Fruit fly (Drosophila melanogaster) ovary, adult (tissue): ENCODE measurements around the gene Rab14.

Experiments used
- CG17801 ChIP-seq: fragments of 200-800 bp; optimal IDR thresholded peaks from 2 replicates; lab custom pipeline; 2019; ENCODE audit warnings: missing biosample characterization, mild to moderate bottlenecking, missing genetic modification characterization, moderate library complexity; ENCODE audit not compliant: partially characterized antibody

Rab14 gene

DNA sequence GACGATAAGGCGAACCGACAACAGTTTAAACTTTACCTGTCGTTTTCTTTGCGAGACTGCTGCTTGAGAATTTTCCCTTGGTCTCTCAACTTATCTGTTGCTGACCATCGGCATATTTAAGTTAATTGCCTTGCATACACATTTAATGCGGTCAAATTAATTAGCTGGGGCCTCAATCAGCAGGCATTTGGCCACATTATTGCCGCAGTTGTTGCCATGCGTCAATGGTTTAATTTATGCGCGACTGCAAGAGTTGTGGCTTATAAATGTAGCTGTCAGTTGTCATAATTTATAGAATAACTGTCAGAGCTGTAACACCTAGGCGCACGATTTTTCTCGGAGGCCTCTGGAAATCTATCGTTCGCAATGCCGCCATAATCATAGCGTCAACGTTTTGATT, 19.1 kb downstream of the Rab14 start:
- TF ChIP-seq CG17801 (GFP tag; lab: Kevin White, UChicago): no peak

DNA sequence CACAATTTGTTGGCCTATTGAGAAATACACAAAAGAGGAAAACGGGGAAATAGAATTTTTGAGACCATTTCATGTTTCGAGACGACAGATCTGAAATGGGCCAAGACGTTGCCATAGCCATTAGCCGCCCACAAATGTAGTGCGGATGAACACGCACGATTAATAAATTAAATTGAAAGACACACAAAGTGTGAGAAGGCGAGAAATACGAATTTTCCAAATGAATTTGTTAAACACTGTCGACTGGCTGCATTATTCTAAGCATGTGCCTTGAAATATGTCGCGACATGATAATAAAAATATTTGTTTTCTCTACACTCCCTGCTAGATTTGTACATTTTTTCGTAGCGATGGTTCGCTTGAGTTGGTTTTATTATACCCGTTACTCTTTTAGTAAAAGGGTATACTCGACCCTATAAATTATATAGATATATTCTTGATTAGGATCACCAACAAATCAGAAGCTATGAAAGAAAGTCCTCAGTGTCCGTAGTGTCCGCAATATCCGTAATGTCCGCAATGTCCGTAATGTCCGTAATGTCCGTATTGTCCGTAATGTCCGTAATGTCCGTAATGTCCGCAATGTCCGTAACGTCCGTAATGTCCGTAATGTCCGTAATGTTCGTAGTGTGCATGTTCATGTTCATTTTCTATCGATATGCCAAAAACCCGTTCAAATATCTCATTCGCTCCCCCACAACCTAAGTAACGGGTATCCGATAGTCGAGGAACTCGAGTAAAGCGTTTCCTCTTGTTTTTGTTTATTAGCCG, 21.7 kb downstream of the Rab14 start:
- no peak for TF ChIP-seq CG17801 (GFP tag; lab: Kevin White, UChicago)

DNA sequence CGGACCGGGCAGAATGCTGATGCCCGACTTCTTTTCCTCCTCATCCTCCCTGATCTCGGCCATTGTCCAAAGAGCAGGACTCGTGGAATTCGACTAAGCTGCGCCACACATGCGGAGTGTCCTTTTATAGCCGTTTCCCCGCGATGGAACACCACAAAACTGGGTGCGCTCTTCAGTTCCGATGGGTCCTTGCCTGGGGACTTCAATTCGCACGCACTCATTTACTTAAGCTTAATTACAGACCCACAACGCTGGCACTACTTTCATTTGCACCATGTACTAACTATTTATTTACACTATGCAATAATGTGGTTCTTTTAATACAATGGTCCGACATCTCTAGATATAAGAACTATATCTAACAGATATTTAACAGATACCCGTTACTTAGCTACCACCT, 26.1 kb downstream of the Rab14 start, which contains the start of gene ppk:
ppk (minus strand) TSS at position 101 of the 400 bp plus-strand sequence.
- TF ChIP-seq CG17801 (GFP tag; lab: Kevin White, UChicago): no peak

DNA sequence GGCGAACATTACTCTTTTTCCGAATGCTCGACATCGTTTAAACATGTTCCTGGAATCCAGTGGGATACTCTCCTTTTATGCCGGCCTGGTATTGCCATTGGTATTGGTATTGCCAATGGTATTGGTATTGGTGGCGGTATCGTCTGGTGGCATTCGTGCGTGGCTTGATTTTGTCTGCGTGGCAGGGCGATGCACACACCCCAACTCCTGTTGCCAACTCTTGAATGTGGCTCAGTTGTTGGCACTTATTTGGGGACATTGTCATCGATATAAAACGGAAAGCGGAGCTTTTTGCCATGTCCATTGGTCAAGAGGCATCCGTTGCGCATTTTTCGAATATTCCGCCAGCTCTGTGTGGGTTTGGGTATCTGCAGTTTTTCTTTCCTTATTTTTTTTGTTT, 26.9 kb downstream of the Rab14 start:
- TF ChIP-seq CG17801 (GFP tag; lab: Kevin White, UChicago): no peak

DNA sequence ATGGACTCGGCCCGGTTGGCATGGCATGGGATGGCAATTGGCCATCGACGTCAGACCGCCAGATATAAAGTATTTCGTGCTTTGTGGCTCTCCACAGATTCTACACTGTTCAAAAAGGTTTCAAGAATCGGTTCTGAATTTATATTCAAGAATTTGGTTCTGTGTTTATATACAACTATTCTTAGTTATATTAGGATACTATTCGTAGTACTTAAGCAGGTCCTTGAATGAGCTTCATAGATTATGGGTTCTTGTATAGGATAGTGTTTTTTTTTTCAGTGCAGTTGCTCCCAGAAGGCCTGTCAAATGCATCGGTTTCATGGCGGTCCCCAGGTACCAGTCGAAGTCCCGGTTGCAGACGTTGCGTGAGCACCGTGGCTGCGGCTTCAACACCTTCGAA, 31.6 kb downstream of the Rab14 start:
- no peak for TF ChIP-seq CG17801 (GFP tag; lab: Kevin White, UChicago)

DNA sequence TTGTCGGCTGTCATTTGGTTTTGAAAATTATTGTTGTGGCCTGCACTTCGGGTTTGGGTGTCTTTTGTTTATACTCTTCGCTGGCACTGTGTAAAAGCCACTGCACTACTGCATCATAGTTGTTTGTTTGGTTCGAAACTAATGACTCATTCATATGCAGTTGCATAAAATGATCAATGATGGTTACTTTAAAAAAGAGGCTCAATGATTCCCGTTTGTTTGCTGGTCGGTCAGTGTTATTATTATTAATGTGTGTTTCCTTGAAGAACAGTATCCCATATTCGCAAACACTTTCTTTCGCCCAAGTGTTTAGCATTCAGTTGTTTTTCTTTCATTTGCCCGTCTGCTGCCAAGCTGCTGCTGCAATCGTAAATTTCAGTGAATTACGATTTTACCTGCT, 33.5 kb downstream of the Rab14 start:
- no peak for TF ChIP-seq CG17801 (GFP tag; lab: Kevin White, UChicago)

DNA sequence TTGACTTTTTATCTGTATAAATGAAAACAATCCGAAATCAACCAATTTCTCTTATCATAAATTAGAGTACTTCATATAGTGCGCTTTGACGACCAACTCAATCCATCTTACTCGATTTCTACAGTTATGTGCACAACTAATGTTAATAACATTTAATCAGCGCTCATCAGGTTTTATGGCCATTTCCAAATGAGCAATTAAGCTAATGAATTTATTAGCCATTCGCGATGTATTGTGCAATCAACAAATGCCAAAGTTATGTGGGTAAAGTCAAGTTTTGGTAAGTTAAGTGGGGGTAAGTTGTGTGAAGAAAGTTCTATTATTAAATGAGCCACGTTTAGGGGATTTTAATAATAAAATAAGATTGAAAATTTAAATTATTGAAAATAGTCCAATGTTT, 38.6 kb downstream of the Rab14 start:
- TF ChIP-seq CG17801 (GFP tag; lab: Kevin White, UChicago): no peak

DNA sequence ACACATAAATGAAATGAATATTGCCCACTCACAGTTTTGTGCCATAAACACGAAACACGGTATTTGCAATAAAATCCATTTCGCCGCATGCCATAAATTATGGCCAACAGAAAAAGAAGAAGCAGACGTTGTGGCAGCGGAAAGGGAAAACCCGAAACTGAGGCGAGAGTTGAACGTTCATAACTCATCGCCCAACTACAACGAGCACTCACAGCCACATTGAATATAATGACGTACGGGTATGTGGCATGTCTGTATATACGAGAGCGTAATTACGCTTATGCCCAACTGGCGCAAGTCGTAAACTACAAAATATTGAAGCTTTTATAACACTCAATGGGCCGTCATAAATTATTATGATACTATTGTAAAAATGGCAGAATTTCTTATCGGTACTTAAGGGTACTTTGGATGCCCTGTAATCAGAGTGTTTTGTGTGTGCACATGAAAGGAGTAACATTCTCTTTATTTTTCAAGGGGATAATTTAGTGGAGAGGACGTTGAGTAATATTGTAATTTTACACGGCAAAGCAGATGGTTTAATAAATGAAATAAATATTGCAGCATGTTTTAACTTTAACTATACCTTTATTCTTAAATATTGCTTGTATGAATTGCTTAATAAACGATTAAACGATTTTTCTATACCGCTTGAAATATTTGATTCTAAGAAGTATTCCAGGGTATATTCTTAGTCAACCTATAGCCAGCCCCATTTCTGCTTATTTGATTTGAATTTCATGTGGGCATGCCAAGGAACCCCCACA, 39.5 kb downstream of the Rab14 start:
- peak; percentile 43 for TF ChIP-seq CG17801 (GFP tag; lab: Kevin White, UChicago)

DNA sequence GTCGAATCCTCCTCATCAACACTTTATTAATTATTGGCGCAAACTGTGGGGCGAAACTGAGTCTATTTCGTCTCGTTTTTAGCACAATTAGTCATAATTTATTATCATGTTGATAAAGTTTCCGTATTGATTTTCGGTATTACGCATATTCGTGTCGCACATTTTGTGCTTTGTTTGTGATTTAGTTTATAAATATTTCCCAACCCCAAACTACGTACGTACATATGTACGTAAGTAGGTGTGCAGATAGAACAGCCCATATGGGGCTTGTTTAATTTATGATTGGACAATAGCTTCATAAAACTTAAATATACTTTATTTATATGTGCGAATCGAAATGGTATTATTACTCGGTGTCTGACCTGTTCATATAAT, 40.1 kb downstream of the Rab14 start:
- no peak for TF ChIP-seq CG17801 (GFP tag; lab: Kevin White, UChicago)

DNA sequence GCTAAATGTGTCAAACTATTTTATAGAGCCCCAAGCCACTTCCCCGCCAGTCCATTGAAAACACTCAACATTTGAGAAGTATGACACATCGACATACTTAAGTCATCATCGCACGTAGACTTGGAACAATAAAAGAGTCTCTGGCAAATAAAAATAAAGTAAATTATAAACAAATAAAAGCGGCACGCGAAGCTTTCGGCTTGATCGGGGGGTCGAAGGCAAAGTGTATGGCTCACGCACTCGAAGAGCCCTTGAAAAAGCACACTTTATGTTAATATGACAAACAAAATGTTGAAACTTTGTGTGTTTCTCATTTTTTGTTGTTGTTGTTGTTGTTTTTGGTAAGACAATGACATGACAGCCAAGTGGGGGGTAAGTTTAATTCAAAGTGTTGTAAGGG, 41.3 kb downstream of the Rab14 start:
- TF ChIP-seq CG17801 (GFP tag; lab: Kevin White, UChicago): no peak

DNA sequence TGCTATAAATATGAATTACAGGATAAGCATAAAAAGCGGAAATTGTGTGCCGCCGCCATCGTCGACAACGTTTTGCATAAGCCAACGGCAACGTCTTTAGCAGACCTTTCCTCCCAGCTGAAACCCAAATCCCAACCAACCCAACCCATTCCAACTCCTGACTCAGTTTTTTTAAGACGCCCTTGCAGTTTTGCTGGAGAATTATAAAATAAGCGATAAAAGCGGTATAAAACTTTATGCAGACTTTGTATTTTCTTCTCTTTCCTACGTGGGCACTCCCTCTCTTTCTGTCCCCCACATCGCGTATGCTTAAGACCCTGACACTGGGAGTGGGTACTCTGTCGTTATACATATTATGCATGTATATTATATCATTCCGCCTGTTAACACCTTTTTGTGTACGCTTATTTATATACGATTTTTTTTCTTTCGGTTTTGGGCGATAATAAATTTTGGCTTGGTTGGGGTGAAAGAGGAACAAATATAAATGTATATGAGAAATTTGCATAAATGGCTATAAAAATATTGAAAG, 42.2 kb downstream of the Rab14 start:
- TF ChIP-seq CG17801 (GFP tag; lab: Kevin White, UChicago): no peak

DNA sequence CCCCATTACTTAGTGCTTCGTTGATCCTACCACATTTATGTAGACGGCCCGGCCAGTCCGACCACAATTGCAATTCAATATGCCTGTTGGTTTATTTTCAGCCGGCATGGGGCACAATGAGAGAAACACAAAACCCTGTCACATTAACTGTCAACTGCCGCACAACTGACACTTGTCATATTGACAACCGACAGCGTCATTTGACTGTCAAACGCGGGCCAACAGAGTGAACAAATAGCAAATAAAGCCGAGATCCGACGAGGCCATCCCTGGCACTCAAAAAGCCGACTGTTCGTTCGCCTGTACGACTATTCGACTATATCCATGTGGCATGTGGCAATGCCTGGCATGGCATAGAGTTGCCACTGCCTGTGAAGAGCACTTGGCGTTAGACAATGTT, 43.0 kb downstream of the Rab14 start:
- no peak for TF ChIP-seq CG17801 (GFP tag; lab: Kevin White, UChicago)

DNA sequence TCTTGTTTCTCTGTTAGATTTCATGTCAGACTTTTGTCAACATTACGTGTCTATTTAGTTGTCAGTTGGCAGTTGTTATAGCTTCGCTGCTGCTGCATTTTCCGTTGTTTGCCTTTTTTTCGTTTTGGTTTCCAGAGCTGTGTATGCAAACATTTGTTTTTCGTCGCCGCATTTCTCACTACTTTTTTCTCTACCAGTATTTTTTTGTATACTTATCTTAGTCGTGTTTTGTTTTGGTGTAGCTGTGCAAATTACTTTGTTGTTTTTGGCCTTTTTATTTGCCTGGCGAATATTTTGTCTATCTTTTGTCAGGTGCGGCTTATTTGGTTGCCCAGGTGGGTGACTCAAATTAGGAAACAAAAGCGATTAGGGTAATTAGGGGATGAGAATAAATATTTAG, 43.6 kb downstream of the Rab14 start:
- TF ChIP-seq CG17801 (GFP tag; lab: Kevin White, UChicago): no peak

DNA sequence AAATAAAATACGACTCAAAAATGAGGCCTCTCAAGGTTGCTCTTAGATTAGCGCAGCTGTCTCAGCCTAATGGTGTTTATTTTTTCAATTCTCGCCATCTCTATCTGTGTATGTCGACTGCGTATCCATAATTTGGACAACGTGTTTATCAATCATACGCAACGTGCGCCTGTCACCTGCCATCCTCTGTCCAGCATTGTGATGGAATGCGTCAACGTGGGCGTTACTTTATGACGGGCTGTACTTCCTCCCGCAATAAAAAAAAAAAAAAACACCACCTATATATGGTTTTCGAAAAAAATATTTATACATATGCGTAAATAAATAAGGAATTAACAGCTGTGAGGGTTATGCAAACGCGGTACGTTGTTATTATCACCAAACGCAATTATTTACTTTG, 44.4 kb downstream of the Rab14 start:
- TF ChIP-seq CG17801 (GFP tag; lab: Kevin White, UChicago): no peak

DNA sequence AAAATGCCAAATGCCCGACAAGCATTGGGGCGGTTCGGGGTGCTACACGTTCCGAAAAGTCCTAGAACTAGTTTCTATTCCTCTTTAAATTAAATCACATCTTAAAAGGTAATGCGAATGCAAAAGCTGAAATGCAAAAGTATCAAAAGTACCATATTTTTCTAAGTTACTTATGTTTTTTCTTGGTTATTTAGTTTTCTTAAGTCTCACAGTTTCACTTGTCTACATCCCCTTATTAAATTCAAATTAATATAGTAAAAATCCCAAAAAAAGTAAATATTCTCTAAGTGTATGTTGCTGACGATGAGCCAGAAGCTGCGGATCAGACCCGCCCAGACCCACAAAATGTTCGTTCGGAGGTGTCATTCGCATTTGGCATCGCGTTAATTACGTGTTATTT, 45.7 kb downstream of the Rab14 start:
- no peak for TF ChIP-seq CG17801 (GFP tag; lab: Kevin White, UChicago)
